Fruit fly (Drosophila melanogaster) ovary, adult (tissue): ENCODE results near the gene uif.

Experiments
- CG17801 ChIP-seq: fragments of 200-800 bp; optimal IDR thresholded peaks from 2 replicates; lab custom pipeline; 2019; ENCODE audit warnings: missing biosample characterization, mild to moderate bottlenecking, missing genetic modification characterization, moderate library complexity; ENCODE audit not compliant: partially characterized antibody

uif gene

DNA sequence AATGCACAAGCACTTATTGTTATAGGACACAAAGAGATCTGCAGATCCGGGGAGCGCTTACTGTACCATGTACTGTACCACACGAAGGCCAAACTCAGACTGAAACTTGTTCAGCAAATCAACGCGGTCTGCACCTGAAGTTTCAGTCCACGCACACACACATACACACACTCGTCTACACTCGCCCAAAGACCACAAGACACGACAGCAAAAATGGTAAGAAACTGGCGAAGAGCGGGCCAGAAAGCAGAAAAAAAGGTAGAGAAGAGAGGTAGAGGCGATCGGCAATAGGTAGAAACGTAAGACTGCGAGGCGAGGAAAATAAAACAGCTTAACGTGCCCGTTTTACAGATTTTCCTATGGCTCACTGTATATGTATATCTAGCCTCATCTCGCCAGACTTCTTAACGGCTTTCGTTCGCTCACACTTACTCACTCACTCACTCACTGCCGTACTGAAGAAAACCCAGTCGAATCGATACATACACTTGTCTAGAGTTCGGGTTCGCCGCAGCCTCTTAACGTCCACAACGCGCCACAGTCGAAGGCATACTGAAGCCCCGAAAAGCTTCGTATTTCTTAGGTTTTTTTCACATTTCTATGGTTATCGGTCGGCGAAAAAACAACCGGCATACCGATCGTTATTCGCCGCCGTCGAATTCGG, at the start of gene uif:
Gene uif, minus strand, starts transcription at position 553 of the 664 bp plus-strand sequence.
- no peak for TF ChIP-seq CG17801 (GFP tag; lab: Kevin White, UChicago)

DNA sequence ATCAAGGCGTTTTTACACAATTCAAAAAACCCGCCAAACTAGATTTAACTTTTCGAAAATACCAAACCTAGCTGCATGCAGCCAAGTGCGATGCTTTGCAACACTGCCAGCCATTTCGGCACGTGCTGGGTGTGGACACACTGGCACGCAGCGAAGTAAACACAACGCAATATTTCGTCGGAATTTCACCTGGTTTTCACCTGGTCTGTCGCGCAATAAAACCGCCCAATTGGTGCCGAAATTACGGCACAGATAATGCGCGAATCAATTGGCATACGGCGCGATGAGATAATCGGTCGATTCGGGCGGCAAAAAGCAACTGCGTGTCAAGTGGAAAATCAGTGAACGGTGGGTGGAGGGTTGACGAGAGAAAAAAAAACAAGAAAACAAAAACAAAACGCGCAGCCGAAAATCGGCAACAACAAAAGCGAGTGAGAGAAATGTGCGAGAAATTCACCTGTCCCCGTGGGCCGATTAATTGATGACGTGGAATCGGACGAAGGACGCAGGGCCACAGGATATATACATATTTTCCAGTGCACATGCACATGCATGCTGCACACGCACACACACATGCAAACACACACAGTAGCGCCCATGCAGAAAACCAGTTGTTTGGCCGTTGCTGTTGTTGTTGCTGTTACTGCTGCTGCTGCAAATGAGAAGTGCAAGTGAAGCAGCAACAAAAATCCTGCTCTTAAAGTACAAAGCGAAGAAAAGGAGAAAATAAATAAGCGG, 46.2 kb upstream of the uif start, which contains the start of gene Mnn1:
Gene Mnn1, plus strand, starts transcription at position 113 of the 738 bp plus-strand sequence.
- peak; percentile 41 for TF ChIP-seq CG17801 (GFP tag; lab: Kevin White, UChicago)

- TF ChIP-seq CG17801 (GFP tag; lab: Kevin White, UChicago) = no peak
Observed at dm6 chr2L:7051740-7052139, 41.6 kb upstream of the uif start.

dm6 chr2L:7050492-7051182, 40.5 kb upstream of the uif start:
- TF ChIP-seq CG17801 (GFP tag; lab: Kevin White, UChicago) = no peak

DNA sequence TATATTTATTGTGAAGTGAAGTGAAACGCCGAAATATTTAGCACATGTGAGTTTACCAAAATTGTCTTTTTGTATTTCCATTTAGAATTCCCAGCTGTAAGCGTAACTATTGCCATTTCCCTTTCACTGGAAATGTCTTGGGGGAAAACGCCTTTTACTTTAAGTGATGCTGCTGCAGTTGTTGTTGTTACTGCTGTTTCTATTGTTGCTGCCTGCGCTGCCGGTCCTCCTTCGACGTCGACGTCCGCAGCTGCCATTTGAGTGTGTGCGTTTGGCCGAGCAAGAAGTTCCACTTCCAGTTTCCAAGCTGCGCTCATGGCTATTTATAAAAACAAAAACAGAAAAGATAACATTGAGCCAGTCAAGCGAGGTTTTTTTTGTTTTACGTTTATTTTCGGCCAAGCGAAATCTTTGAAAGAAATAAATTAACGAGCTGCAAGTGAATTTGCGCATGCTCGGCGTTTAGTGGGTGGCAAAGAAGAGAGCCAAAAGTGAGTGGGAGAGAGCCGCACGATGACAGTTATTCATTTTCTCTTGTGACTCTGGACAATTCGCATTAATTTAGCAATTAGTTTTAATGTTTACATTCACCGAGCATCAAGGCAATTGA, 39.6 kb upstream of the uif start:
- TF ChIP-seq CG17801 (GFP tag; lab: Kevin White, UChicago) = no peak

DNA sequence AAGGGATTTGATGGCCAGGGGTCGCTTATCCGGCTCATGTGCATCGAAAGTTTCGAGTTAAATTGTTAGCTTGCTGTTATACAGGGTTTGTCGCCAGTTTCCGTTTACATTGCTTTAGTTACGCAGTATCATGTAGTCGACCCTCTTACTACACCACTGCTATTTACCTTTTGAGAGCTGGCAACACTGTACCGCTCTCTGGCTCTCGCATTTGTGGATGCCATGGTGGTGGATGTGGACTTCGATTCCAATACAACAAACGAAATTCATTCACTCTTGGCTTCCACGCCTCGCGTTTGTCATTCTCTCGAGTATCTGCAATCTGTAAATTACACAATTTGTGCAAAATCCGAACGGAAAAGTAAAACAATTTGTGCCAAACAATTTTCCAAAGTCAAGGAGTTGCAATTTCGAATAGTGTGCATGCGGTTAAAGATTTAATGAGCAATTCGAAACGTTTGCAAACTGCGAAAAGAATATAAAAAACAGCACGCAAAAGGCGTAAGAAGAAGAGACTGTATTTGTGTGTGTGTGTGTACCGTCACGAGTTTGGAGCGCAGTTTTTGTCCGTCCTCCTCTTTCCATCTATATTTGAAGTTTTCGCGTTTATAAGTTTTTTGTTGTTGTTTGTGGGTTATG, 39.0 kb upstream of the uif start:
- TF ChIP-seq CG17801 (GFP tag; lab: Kevin White, UChicago) = peak; percentile 63

DNA sequence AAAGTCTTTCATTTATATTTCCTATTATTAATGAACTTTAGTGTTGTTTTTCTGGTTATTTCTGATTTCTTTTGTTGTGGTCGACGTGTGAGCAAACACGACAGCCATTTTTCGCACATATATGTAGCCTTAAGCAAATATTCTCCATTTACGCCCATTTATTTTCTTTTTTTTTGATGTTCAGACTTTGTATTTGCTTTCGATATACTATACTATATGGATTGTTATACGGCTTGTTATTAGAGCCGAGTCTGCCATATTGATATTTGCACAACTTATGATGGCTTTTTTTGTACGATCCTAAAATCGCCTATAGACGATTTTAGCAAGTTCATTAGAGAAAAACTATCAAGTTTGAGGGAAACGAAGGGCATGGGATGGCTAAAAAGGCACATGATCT, 37.5 kb upstream of the uif start:
- no peak for TF ChIP-seq CG17801 (GFP tag; lab: Kevin White, UChicago)

DNA sequence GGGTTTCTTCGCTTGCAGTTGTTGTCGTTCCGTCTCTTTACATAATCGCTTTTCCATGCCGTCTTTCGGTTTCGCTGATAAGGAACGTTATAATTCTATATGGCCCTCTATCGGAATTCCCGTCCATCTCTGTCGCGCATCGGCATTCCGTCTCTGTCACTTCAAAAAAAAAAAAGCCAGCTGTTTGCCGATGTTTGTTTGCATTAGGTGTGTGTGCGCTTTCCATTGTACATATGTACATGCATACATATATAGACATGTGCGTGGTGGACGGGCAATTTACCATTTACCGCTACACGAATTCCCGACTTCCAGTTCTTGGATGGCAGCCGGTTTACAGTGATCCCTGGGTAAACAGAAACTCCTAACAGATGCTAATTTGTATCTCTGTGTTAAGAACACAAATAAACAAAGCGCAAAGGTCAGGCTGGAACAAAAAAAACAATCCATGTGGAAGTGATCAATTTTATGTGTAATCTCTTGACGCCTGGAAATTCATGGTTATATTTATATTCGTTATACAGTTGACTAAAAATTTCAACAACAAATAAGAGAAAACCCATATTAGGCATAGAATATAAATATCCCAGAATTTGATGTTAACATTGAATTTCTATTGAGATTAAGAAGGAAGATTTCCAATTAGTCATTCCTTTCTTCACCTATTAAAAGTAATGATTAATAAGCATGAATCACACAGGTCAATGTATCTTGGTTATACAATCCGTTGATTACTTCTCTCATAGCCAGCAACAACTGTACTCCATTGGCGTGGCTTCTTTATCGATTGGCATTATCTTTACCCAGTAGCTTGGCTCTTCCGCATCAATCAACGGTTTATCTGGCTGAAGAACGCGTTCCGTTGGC, 33.1 kb upstream of the uif start:
- TF ChIP-seq CG17801 (GFP tag; lab: Kevin White, UChicago) = no peak

- TF ChIP-seq CG17801 (GFP tag; lab: Kevin White, UChicago) = no peak
Observed at dm6 chr2L:7042150-7042811, 32.1 kb upstream of the uif start.

DNA sequence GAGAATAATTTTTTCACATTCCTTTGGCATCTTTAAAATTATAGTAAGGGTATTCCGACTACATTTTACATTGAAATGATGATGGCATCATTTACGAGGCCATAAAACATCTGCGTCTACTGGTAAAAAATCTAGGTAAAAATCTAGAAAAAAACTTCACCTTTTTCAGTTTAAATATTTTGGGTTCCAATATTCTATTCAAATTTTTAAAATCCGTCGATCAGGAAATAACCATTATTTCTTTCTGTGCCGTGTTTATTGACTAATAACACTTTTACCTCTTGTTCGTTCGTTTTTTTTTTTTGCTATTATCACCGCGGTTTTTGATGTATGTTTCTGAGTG, 29.2 kb upstream of the uif start:
- TF ChIP-seq CG17801 (GFP tag; lab: Kevin White, UChicago) = peak; percentile 55

DNA sequence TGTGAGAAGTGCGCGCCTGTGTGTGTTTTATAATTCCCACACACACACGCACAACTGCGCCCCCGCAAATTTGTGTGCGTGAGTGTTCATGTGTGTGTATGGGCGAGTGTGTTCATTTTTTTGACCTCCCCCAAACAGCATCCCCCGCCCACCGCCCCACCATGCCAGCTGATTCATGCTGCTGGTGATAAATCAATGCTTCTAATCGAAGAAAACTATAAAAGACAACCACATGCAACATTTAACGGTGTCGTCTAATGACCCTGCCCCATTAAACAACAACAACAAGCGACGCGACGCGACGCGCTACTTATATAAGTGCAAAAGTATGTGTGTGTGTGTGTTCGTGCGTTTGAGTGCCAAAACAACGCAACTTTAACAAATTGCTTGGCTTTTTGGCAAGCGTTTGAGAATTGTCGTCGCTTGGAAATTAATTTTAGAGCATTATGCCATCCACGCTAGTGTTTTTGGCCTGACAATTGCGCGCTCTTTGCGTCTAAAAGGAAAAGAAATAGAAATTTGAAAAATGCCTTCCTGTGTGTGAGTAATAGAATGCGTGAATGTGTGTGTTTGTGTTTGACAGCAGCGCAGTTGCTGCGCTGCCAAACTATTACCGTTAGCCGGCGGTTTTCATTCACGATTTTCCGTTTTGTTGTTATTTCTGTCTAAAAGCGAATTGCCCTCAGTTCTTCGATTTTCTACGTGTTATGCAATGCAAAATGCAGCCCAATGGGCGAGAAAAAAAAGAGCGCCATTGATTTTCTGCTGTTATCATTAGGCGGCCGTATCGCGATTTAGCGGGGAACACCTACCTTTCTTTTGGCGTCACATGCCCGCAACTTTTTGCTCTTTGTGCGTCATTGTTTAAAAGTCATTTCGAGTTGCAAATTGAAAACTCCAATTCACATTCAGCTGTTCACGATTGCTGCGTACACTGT, 28.5 kb upstream of the uif start:
- no peak for TF ChIP-seq CG17801 (GFP tag; lab: Kevin White, UChicago)

DNA sequence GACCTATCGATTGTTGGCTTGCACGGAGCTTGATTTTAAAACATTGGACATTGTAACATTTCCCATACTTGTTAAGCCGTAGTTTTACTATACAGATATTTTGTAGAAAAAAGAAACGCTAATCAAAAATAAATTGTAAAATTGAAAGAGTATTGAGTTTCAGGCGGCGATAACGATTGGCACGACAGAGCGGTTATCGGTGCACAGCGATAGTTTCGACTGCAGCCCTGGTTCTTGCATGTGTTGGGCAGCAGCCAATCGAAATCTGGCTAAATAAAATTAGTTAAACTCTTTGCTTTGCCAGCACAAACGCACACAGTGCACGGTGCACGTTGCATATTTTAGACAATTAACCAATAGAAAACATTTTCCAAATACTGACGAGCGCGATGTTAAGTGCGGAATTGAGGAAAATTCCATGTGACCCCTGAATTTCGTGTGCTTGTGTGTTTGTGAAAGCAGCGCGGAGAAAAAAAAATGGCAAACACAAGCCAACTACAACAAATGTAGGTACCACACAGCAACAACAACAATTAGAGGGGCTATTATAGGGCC, 27.7 kb upstream of the uif start, which contains the start of gene milt:
Gene milt, plus strand, starts transcription at position 51 of the 555 bp plus-strand sequence.
- peak; percentile 34 for TF ChIP-seq CG17801 (GFP tag; lab: Kevin White, UChicago)
